Worm (Caenorhabditis elegans) whole organism, L1 larva: ENCODE results near the gene str-209.

Experiments used
- C04F5.9 ChIP-seq: sonication (generic microtip); optimal IDR thresholded peaks from 2 replicates; lab custom pipeline; 2016; ENCODE audit warnings: missing genetic modification characterization, missing compliant biosample characterization
- F16B12.6 ChIP-seq: fragments of 150-350 bp; optimal IDR thresholded peaks from 2 replicates; lab custom pipeline; 2014; ENCODE audit warnings: missing biosample characterization, missing genetic modification characterization
- Y116A8C.19 ChIP-seq: sonication (generic microtip); optimal IDR thresholded peaks from 2 replicates; lab custom pipeline; 2016; ENCODE audit warnings: missing compliant biosample characterization, missing genetic modification characterization, borderline replicate concordance
- alr-1 ChIP-seq: fragments of 200-800 bp; sonication (Bioruptor generic); optimal IDR thresholded peaks from 2 replicates; lab custom pipeline; 2018; ENCODE audit warnings: borderline replicate concordance, mild to moderate bottlenecking, missing genetic modification characterization, missing compliant biosample characterization
- ama-1 ChIP-seq: fragments of 150-350 bp; optimal IDR thresholded peaks from 2 replicates; lab custom pipeline; 2014
- ceh-8 ChIP-seq: fragments of 200-800 bp; sonication (Bioruptor generic); optimal IDR thresholded peaks from 2 replicates; lab custom pipeline; 2018; ENCODE audit warnings: mild to moderate bottlenecking, missing genetic modification characterization, moderate library complexity, missing compliant biosample characterization
- ceh-82 ChIP-seq, 3 experiments: fragments of 150-350 bp in 1 of 3; sonication (generic microtip) in 2 of 3; optimal IDR thresholded peaks; 2 replicates each; lab custom pipeline; 2014 to 2017; ENCODE audit warnings: missing biosample characterization in 3 of 3, missing genetic modification characterization in 3 of 3
- efl-1 ChIP-seq, 4 experiments: fragments of 150-350 bp; optimal IDR thresholded peaks in 3 of 4; peaks in 1 of 4; 1 replicate in 1 of 4; 2 replicates in 3 of 4; lab custom pipeline; 2014; ENCODE audit warnings: missing biosample characterization in 2 of 4, missing genetic modification characterization in 2 of 4, missing genetic modification reagents in 2 of 4
- efl-3 ChIP-seq: fragments of 200-800 bp; sonication (Bioruptor generic); optimal IDR thresholded peaks from 2 replicates; lab custom pipeline; 2018; ENCODE audit warnings: mild to moderate bottlenecking, missing genetic modification characterization, missing compliant biosample characterization
- egl-13 ChIP-seq: sonication (generic microtip); optimal IDR thresholded peaks from 2 replicates; lab custom pipeline; 2016; ENCODE audit warnings: missing genotype, missing genetic modification reagents, missing genetic modification characterization, missing compliant biosample characterization
- elt-2 ChIP-seq: sonication (generic microtip); optimal IDR thresholded peaks from 2 replicates; lab custom pipeline; 2016; ENCODE audit warnings: missing genetic modification characterization, mild to moderate bottlenecking, inconsistent platforms, missing compliant biosample characterization, missing genetic modification reagents
- fkh-8 ChIP-seq: sonication (generic microtip); optimal IDR thresholded peaks from 2 replicates; lab custom pipeline; 2016; ENCODE audit warnings: mild to moderate bottlenecking, missing genetic modification characterization, missing compliant biosample characterization
- hlh-17 ChIP-seq: fragments of 200-800 bp; sonication (Bioruptor generic); optimal IDR thresholded peaks from 2 replicates; lab custom pipeline; 2018; ENCODE audit warnings: missing genetic modification characterization, mild to moderate bottlenecking, missing compliant biosample characterization, moderate library complexity, borderline replicate concordance
- lin-13 ChIP-seq: fragments of 150-350 bp; optimal IDR thresholded peaks from 2 replicates; lab custom pipeline; 2014; ENCODE audit warnings: missing biosample characterization, missing genetic modification reagents, missing genetic modification characterization
- lin-15B ChIP-seq: fragments of 150-350 bp; sonication (generic microtip); optimal IDR thresholded peaks from 3 replicates; lab custom pipeline; 2014; ENCODE audit warnings: missing biosample characterization, missing genetic modification characterization
- lin-35 ChIP-seq, 2 experiments: fragments of 150-350 bp; optimal IDR thresholded peaks; 2 replicates each; lab custom pipeline; 2014; ENCODE audit warnings: missing biosample characterization in 2 of 2, missing genetic modification characterization in 2 of 2, missing genetic modification reagents in 2 of 2
- lir-3 ChIP-seq: sonication (generic microtip); optimal IDR thresholded peaks from 2 replicates; lab custom pipeline; 2016; ENCODE audit warnings: mild to moderate bottlenecking, missing genetic modification characterization, moderate library complexity, missing compliant biosample characterization; ENCODE audit not compliant: poor library complexity
- lsy-2 ChIP-seq, 2 experiments: fragments of 150-350 bp; optimal IDR thresholded peaks; 2 replicates each; lab custom pipeline; 2014; ENCODE audit warnings: missing biosample characterization in 2 of 2, missing genetic modification characterization in 2 of 2
- mef-2 ChIP-seq: fragments of 150-350 bp; optimal IDR thresholded peaks from 2 replicates; lab custom pipeline; 2014; ENCODE audit warnings: missing biosample characterization, missing genetic modification characterization
- nhr-11 ChIP-seq: fragments of 150-350 bp; optimal IDR thresholded peaks from 2 replicates; lab custom pipeline; 2014; ENCODE audit warnings: missing biosample characterization, missing genetic modification characterization
- nhr-12 ChIP-seq: sonication (generic microtip); optimal IDR thresholded peaks from 2 replicates; lab custom pipeline; 2017; ENCODE audit warnings: missing biosample characterization, missing genetic modification characterization
- nhr-19 ChIP-seq: fragments of 200-800 bp; sonication (Bioruptor generic); conservative IDR thresholded peaks from 2 replicates; pipeline ENCODE4 v1.3.6; 2022; ENCODE audit warnings: missing genetic modification characterization, missing compliant biosample characterization
- nhr-28 ChIP-seq: fragments of 150-350 bp; optimal IDR thresholded peaks from 2 replicates; lab custom pipeline; 2014; ENCODE audit warnings: missing biosample characterization, missing genetic modification characterization
- nhr-71 ChIP-seq: sonication (generic microtip); optimal IDR thresholded peaks from 2 replicates; lab custom pipeline; 2016; ENCODE audit warnings: mild to moderate bottlenecking, missing genetic modification characterization, moderate library complexity, missing compliant biosample characterization
- nhr-76 ChIP-seq: sonication (generic microtip); optimal IDR thresholded peaks from 2 replicates; lab custom pipeline; 2017; ENCODE audit warnings: missing biosample characterization, missing genetic modification characterization
- nhr-85 ChIP-seq: sonication (generic microtip); peaks from one replicate; lab custom pipeline; 2016; ENCODE audit warnings: missing genetic modification characterization, inconsistent platforms, missing compliant biosample characterization
- nhr-90 ChIP-seq: sonication (generic microtip); optimal IDR thresholded peaks from 2 replicates; lab custom pipeline; 2016; ENCODE audit warnings: mild to moderate bottlenecking, missing genetic modification characterization, missing compliant biosample characterization; ENCODE audit not compliant: poor library complexity
- pag-3 ChIP-seq: sonication (generic microtip); optimal IDR thresholded peaks from 2 replicates; lab custom pipeline; 2017; ENCODE audit warnings: missing genetic modification characterization, mild to moderate bottlenecking, missing compliant biosample characterization, antibody characterized with exemption, borderline replicate concordance; ENCODE audit not compliant: insufficient read depth
- pqm-1 ChIP-seq: sonication (generic microtip); optimal IDR thresholded peaks from 3 replicates; lab custom pipeline; 2017; ENCODE audit warnings: missing biosample characterization, missing genetic modification characterization
- snu-23 ChIP-seq: sonication (generic microtip); optimal IDR thresholded peaks from 2 replicates; lab custom pipeline; 2016; ENCODE audit warnings: missing genetic modification characterization, missing compliant biosample characterization
- sox-4 ChIP-seq: sonication (generic microtip); optimal IDR thresholded peaks from 2 replicates; lab custom pipeline; 2016; ENCODE audit warnings: missing genetic modification characterization, missing compliant biosample characterization
- sup-37 ChIP-seq: fragments of 200-800 bp; sonication (Bioruptor generic); optimal IDR thresholded peaks from 2 replicates; lab custom pipeline; 2018; ENCODE audit warnings: mild to moderate bottlenecking, missing genetic modification characterization, missing compliant biosample characterization
- unc-86 ChIP-seq: sonication (generic microtip); optimal IDR thresholded peaks from 2 replicates; lab custom pipeline; 2016; ENCODE audit warnings: missing genetic modification characterization, missing compliant biosample characterization
- unc-98 ChIP-seq: fragments of 200-800 bp; sonication (Bioruptor generic); IDR thresholded peaks from 2 replicates; pipeline ENCODE4 v1.3.6; 2022; ENCODE audit warnings: missing genetic modification characterization, missing compliant biosample characterization
- xbp-1 ChIP-seq: sonication (generic microtip); optimal IDR thresholded peaks from 2 replicates; lab custom pipeline; 2016; ENCODE audit warnings: missing genetic modification characterization, missing compliant biosample characterization

Gene str-209

DNA sequence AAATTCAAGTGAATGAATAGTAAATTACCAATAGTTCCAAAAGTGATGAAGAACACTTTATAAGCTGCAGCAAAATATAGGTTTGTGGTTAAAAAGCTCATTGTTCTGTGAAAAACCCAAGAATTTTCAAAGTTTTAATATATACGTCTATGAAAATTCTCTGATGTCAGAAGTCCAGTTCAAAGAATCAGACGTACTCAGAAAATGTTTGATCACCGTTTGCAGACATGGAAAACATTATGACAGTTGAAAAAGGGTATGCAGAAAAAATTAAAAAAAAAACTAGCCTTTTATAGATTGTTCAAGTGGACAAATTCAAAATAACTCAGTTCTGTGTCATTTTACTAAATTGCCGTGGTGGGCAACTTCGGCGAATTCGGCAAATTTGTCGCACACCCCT lies 25.9 kb downstream of the str-209 start, which contains the start of gene srsx-10:
TSS of gene srsx-10 (minus strand) at position 101 of the 400 bp plus-strand sequence.
- TF ChIP-seq nhr-71 (tag; lab: Kevin White, UChicago), result peak; percentile 22
- TF ChIP-seq sox-4 (tag; lab: Kevin White, UChicago), result peak; percentile 29
- TF ChIP-seq sup-37 (GFP tag; lab: Kevin White, UChicago), result no peak
- TF ChIP-seq hlh-17 (GFP tag; lab: Kevin White, UChicago), result no peak
- no peak for TF ChIP-seq C04F5.9 (tag; lab: Kevin White, UChicago)

ce11 chrV:4975140-4975539 lies 26.4 kb downstream of the str-209 start, which contains the start of gene F26G5.1:
F26G5.1 (plus strand) TSS chrV:4975478.
- TF ChIP-seq mef-2 (tag; lab: Kevin White, UChicago), result no peak
- TF ChIP-seq lir-3 (tag; lab: Kevin White, UChicago), result no peak
- TF ChIP-seq sox-4 (tag; lab: Kevin White, UChicago), result no peak
- no peak for TF ChIP-seq hlh-17 (GFP tag; lab: Kevin White, UChicago)
- no peak for TF ChIP-seq ceh-82 (tag; optimal IDR thresholded peaks at IDR 0.05; lab: Kevin White, UChicago)
- TF ChIP-seq lin-13, result no peak
- TF ChIP-seq nhr-90, result no peak

DNA sequence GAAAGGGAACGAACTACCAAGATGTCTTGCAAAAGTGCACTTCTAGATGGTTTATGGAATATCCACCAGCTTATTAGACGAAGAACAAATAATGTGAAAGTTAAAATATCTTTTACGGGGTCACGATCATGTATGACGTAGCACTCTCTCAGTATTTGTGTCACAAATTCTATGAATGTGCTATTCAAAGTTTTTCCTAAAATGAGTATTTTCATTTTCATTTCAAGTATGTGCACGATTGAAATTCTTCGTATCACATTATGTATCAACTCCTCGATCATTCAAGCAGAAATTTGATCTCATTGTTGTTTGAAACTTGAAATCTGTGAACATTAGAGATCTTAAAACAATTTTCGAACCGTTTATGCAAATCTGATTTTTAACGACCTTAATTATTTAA lies 28.8 kb downstream of the str-209 start:
- TF ChIP-seq fkh-8 (tag; lab: Kevin White, UChicago), result peak; percentile 67
- TF ChIP-seq sox-4 (tag; lab: Kevin White, UChicago), result peak; percentile 67
- TF ChIP-seq nhr-11 (tag; lab: Kevin White, UChicago), result peak; percentile 7
- TF ChIP-seq lin-15B (tag; lab: Kevin White, UChicago), result no peak
- TF ChIP-seq pag-3 (tag; lab: Kevin White, UChicago), result no peak

- TF ChIP-seq F16B12.6 (no peak), fkh-8 (tag; lab: Kevin White, UChicago) (peak; percentile 5), efl-1 (optimal IDR thresholded peaks at IDR 0.05; lab: Kevin White, UChicago) (no peak), efl-1 (GFP tag; optimal IDR thresholded peaks at IDR 0.05 in 1 of 2; lab: Kevin White, UChicago) (peak in 1 of 2 experiments; percentile 83)
These were observed 30.3 kb downstream of the str-209 start, which contains the start of gene srsx-11 for ce11 chrV:4979060-4979459. srsx-11 (minus strand) TSS chrV:4979160.

ce11 chrV:4980094-4980493 lies 31.4 kb downstream of the str-209 start:
- no peak for TF ChIP-seq alr-1 (tag; lab: Kevin White, UChicago)
- no peak for TF ChIP-seq efl-3 (GFP tag; lab: Kevin White, UChicago)
- no peak for TF ChIP-seq Y116A8C.19

DNA sequence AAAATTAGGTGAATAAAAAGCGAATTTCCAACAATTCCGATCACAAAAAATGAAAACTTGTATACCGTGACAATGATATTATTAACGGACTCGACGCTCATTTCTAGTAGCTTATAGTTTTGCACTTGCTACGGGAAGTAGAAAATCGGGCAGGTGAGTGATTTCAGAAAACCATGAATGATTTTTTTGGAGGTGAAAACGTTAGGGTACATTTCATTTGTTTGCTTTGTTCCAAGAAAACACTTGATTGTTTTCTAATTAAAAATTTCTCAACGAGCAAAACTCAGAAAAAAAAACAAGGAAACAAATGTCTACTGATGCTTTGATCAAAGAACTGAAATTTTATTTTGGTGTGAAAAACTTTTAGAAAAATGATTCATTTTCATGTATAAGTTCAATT lies 32.1 kb downstream of the str-209 start, which contains the start of gene srsx-12:
TSS of gene srsx-12 (minus strand) at position 101 of the 400 bp plus-strand sequence.
- TF ChIP-seq lin-35 (GFP tag; optimal IDR thresholded peaks at IDR 0.05; lab: Kevin White, UChicago) (no peak), egl-13 (tag; lab: Kevin White, UChicago) (no peak), nhr-85 (tag; lab: Kevin White, UChicago) (no peak), unc-86 (no peak), nhr-19 (GFP tag; lab: Robert Waterston, UW) (no peak), nhr-28 (no peak), ceh-8 (GFP tag; lab: Kevin White, UChicago) (no peak), elt-2 (tag; lab: Kevin White, UChicago) (no peak), nhr-12 (tag; lab: Kevin White, UChicago) (no peak), ama-1 (lab: Kevin White, UChicago) (no peak), pqm-1 (tag; lab: Kevin White, UChicago) (no peak), lsy-2 (tag; optimal IDR thresholded peaks at IDR 0.05; lab: Kevin White, UChicago) (no peak), nhr-76 (no peak), unc-98 (GFP tag; lab: Robert Waterston, UW) (no peak), snu-23 (GFP tag; lab: Kevin White, UChicago) (no peak), F16B12.6 (no peak), xbp-1 (tag; lab: Kevin White, UChicago) (no peak)
- TF ChIP-seq, all 84 proteins: peak for 0
